Fruit fly (Drosophila melanogaster): Measurements from ENCODE around the gene CG31111.

The CG31111 gene

DNA sequence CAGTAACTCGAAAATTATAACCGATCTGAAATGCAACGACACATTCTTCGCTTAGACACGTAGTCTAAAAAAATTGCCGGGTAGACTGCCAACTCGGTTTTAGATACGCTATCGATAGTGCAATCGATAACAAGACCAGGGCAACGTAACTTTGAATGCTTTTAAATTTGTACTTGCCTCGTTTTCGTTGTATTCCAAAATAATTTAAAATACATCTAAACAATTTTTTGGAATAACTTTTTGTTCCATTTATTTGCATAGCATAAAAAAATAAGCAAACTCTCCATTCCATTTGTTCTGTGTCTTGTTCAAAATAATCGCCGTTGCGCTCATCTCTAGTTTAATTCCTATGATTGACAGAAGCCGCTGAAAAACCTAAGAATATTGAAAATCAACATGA, 13.6 kb upstream of the CG31111 start, which contains the start of the genes Stt3B and CG11839 (continued):
- TF ChIP-seq Fer2 (tag; optimal IDR thresholded peaks at IDR 0.05) (peak; percentile 58), peb (GFP tag; IDR thresholded peaks at IDR 0.05) (peak; percentile 48; the same call in 1 of the 2 replicates), NFAT (GFP tag; IDR thresholded peaks at IDR 0.05) (no peak), yki (optimal IDR thresholded peaks at IDR 0.05) (no peak), grau (tag; optimal IDR thresholded peaks at IDR 0.05) (peak; percentile 73), Nf-YA (GFP tag; IDR thresholded peaks at IDR 0.05) (peak; percentile 66), CG11504 (tag; optimal IDR thresholded peaks at IDR 0.05) (no peak), kay (GFP tag; optimal IDR thresholded peaks at IDR 0.05) (peak; percentile 48), jumu (GFP tag; optimal IDR thresholded peaks at IDR 0.05) (peak; percentile 82), pros (GFP tag; optimal IDR thresholded peaks at IDR 0.05) (no peak), CG11723 (GFP tag; optimal IDR thresholded peaks at IDR 0.05) (no peak), Dip2 (GFP tag; IDR thresholded peaks at IDR 0.05) (no peak), CG12104 (GFP tag; optimal IDR thresholded peaks at IDR 0.05) (peak; percentile 62), gsb (GFP tag; IDR thresholded peaks at IDR 0.05) (no peak), Doc3 (GFP tag; IDR thresholded peaks at IDR 0.05; ENCODE audit: partially characterized antibody) (peak; percentile 94), CG6765 (GFP tag; optimal IDR thresholded peaks at IDR 0.05) (peak; percentile 4), NC2β (GFP tag; optimal IDR thresholded peaks at IDR 0.05) (peak; percentile 71), CG34422 (GFP tag; IDR thresholded peaks at IDR 0.05) (peak; percentile 89), Vsx1 (GFP tag; optimal IDR thresholded peaks at IDR 0.05) (no peak), CG12769 (tag; optimal IDR thresholded peaks at IDR 0.05) (no peak), disco-r (GFP tag; optimal IDR thresholded peaks at IDR 0.05) (peak; percentile 17), CG7928 (GFP tag; optimal IDR thresholded peaks at IDR 0.05) (peak; percentile 91), p53 (GFP tag; optimal IDR thresholded peaks at IDR 0.05) (no peak), Optix (GFP tag; IDR thresholded peaks at IDR 0.05) (peak; percentile 40; the same call in 1 of the 3 replicates), CTCF (GFP tag; optimal IDR thresholded peaks at IDR 0.05) (no peak), chm (GFP tag; IDR thresholded peaks at IDR 0.05) (no peak), CG8290 (GFP tag; optimal IDR thresholded peaks at IDR 0.05) (peak; percentile 70), CG8290 (tag; optimal IDR thresholded peaks at IDR 0.05) (no peak), Blimp-1 (GFP tag; optimal IDR thresholded peaks at IDR 0.05) (no peak), hb (GFP tag; IDR thresholded peaks at IDR 0.05; ENCODE audit: partially characterized antibody) (peak; percentile 91), Camta (GFP tag; optimal IDR thresholded peaks at IDR 0.05) (peak; percentile 74), CG12744 (GFP tag; optimal IDR thresholded peaks at IDR 0.05) (peak; percentile 72), unc-4 (GFP tag; IDR thresholded peaks at IDR 0.05; ENCODE audit: partially characterized antibody) (peak; percentile 97), Opbp (GFP tag; IDR thresholded peaks at IDR 0.05; ENCODE audit: partially characterized antibody) (peak; percentile 82), CG13775 (GFP tag; optimal IDR thresholded peaks at IDR 0.05) (peak; percentile 74), chn (GFP tag; optimal IDR thresholded peaks at IDR 0.05) (peak; percentile 75), otp (GFP tag; IDR thresholded peaks at IDR 0.05) (no peak), CG17802 (tag; optimal IDR thresholded peaks at IDR 0.05) (no peak), ems (GFP tag; optimal IDR thresholded peaks at IDR 0.05) (peak; percentile 82), stc (GFP tag; IDR thresholded peaks at IDR 0.05) (0 out of 2 replicates have a peak, but pooled peaks have one; percentile 21), pho (GFP tag; optimal IDR thresholded peaks at IDR 0.05) (peak; percentile 85), Nf-YB (GFP tag; optimal IDR thresholded peaks at IDR 0.05) (peak; percentile 37), fu2 (GFP tag; optimal IDR thresholded peaks at IDR 0.05) (peak; percentile 81), CG6813 (GFP tag; optimal IDR thresholded peaks at IDR 0.05) (no peak), CG10366 (GFP tag; IDR thresholded peaks at IDR 0.05) (no peak), ssp (GFP tag; IDR thresholded peaks at IDR 0.05) (no peak), Six4 (GFP tag; optimal IDR thresholded peaks at IDR 0.05) (peak; percentile 74), scrt (GFP tag; optimal IDR thresholded peaks at IDR 0.05) (no peak), tin (GFP tag; optimal IDR thresholded peaks at IDR 0.05) (peak; percentile 78), CG10274 (GFP tag; optimal IDR thresholded peaks at IDR 0.05) (no peak), amos (GFP tag; IDR thresholded peaks at IDR 0.05; ENCODE audit: partially characterized antibody) (peak; percentile 90), Max (GFP tag; optimal IDR thresholded peaks at IDR 0.05) (peak; percentile 77)
